Worm (Caenorhabditis elegans) whole organism, late embryonic: Measurements from ENCODE around the gene hmit-1.2.

Experiments used
- ceh-22 ChIP-seq: sonication (generic microtip); optimal IDR thresholded peaks from 2 replicates; lab custom pipeline; 2017; ENCODE audit warnings: missing biosample characterization, missing genetic modification characterization
- fkh-10 ChIP-seq: fragments of 150-350 bp; optimal IDR thresholded peaks from 2 replicates; lab custom pipeline; 2014; ENCODE audit warnings: missing biosample characterization, missing genetic modification reagents, missing genetic modification characterization

DNA sequence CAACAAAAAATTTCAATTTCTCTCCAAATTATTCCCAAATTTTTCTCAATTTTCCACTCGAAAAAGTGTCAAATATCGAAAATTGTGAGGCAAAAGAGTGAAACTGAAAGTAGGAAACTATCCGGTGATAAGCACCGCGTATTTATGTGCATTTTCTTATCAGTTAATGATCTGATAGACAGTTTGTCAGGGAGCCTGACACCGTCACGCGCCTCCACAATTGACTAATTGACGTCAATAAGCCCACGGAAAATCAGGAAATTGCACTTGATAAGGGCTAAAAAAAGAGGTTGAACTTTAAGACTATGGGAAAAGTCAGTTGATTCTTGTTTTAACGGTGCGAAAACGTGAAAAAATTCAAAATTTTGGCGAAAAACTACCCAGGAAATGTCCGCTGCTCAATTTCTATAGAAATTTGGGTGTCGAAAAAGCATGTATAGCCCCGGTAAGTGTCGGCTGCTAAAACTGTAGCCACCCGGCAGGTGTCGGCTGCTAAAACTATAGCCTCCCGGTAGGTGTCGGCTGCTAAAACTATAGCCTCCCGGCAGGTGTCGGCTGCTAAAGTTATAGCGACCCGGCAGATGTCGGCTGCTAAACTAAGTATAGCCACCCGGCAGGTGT lies 53.0 kb downstream of the hmit-1.2 start:
- no peak for TF ChIP-seq ceh-22 (tag; lab: Kevin White, UChicago)
- no peak for TF ChIP-seq fkh-10 (GFP tag; lab: Kevin White, UChicago)
